Fruit fly (Drosophila melanogaster): ENCODE data around the gene CG6712.

CG6712 gene

dm6 chr2L:12097698-12098097 is 1.4 kb upstream of the CG6712 start, which contains the start of gene Ced-12 (continued):
- TF ChIP-seq CG4617 (GFP tag; optimal IDR thresholded peaks at IDR 0.05; ENCODE audit: borderline replicate concordance) (peak; percentile 87), CG17359 (tag; optimal IDR thresholded peaks at IDR 0.05) (peak; percentile 46), YL-1 (GFP tag; optimal IDR thresholded peaks at IDR 0.05) (peak; percentile 23), Kr (GFP tag; optimal IDR thresholded peaks at IDR 0.05) (no peak), CG32772 (GFP tag; IDR thresholded peaks at IDR 0.05) (peak; percentile 50; the same call in 1 of the 2 replicates), Pdp1 (GFP tag; optimal IDR thresholded peaks at IDR 0.05) (peak in 1 of 2 experiments; percentile 13), sens (GFP tag) (peak; percentile 37), Oli (tag; optimal IDR thresholded peaks at IDR 0.05) (no peak), pzg (GFP tag; optimal IDR thresholded peaks at IDR 0.05) (peak; percentile 64), BEAF-32 (GFP tag; optimal IDR thresholded peaks at IDR 0.05) (peak; percentile 28), CG10267 (tag; optimal IDR thresholded peaks at IDR 0.05) (peak; percentile 69), H15 (GFP tag; IDR thresholded peaks at IDR 0.05) (no peak)

dm6 chr2L:12093652-12094051 is 2.7 kb downstream of the CG6712 start:
- TF ChIP-seq CG6813 (GFP tag; optimal IDR thresholded peaks at IDR 0.05) (no peak), MBD-R2 (GFP tag; IDR thresholded peaks at IDR 0.05) (peak; percentile 60), CG17568 (GFP tag; optimal IDR thresholded peaks at IDR 0.05) (no peak), Ets97D (GFP tag; optimal IDR thresholded peaks at IDR 0.05) (peak; percentile 84), CG8478 (optimal IDR thresholded peaks at IDR 0.05) (no peak), knrl (GFP tag; IDR thresholded peaks at IDR 0.05; ENCODE audit: partially characterized antibody) (peak; percentile 24; the same call in 1 of the 3 replicates), cad (GFP tag; optimal IDR thresholded peaks at IDR 0.05) (no peak), abd-A (tag; optimal IDR thresholded peaks at IDR 0.05) (no peak), CG7987 (GFP tag; optimal IDR thresholded peaks at IDR 0.05) (peak; percentile 4), org-1 (GFP tag; optimal IDR thresholded peaks at IDR 0.05) (no peak), Side (GFP tag; optimal IDR thresholded peaks at IDR 0.05) (no peak), ham (GFP tag; IDR thresholded peaks at IDR 0.05) (no peak), Mrtf (GFP tag; IDR thresholded peaks at IDR 0.05) (no peak), toy (GFP tag; IDR thresholded peaks at IDR 0.05) (no peak), mld (GFP tag; IDR thresholded peaks at IDR 0.05; ENCODE audit: partially characterized antibody) (no peak), emc (GFP tag; optimal IDR thresholded peaks at IDR 0.05) (no peak), CTCF (GFP tag; optimal IDR thresholded peaks at IDR 0.05) (peak; percentile 21), Gsc (GFP tag; IDR thresholded peaks at IDR 0.05) (no peak), odd (GFP tag; optimal IDR thresholded peaks at IDR 0.05) (no peak), nmo (GFP tag; optimal IDR thresholded peaks at IDR 0.05) (peak; percentile 32), ro (GFP tag; IDR thresholded peaks at IDR 0.05) (no peak), ems (GFP tag; optimal IDR thresholded peaks at IDR 0.05) (no peak), ci (GFP tag; IDR thresholded peaks at IDR 0.05) (peak; percentile 43; the same call in 1 of the 3 replicates), psq (GFP tag; optimal IDR thresholded peaks at IDR 0.05) (no peak), inv (GFP tag; IDR thresholded peaks at IDR 0.05; ENCODE audit: partially characterized antibody) (no peak), luna (GFP tag; optimal IDR thresholded peaks at IDR 0.05) (no peak), gcm2 (GFP tag; optimal IDR thresholded peaks at IDR 0.05) (no peak), CG30431 (GFP tag; optimal IDR thresholded peaks at IDR 0.05) (no peak), btn (GFP tag; optimal IDR thresholded peaks at IDR 0.05) (no peak), eve (GFP tag; optimal IDR thresholded peaks at IDR 0.05) (no peak), Dip2 (GFP tag; IDR thresholded peaks at IDR 0.05) (no peak), Neu2 (GFP tag; optimal IDR thresholded peaks at IDR 0.05; ENCODE audit: borderline replicate concordance) (no peak), CG12155 (GFP tag; optimal IDR thresholded peaks at IDR 0.05) (no peak), Ptx1 (GFP tag; IDR thresholded peaks at IDR 0.05) (no peak), CG8290 (GFP tag; optimal IDR thresholded peaks at IDR 0.05) (no peak), CG8290 (tag; optimal IDR thresholded peaks at IDR 0.05) (no peak), D19B (GFP tag; optimal IDR thresholded peaks at IDR 0.05) (no peak), otp (GFP tag; IDR thresholded peaks at IDR 0.05) (no peak), CG11695 (GFP tag; IDR thresholded peaks at IDR 0.05) (no peak), CG9609 (GFP tag; optimal IDR thresholded peaks at IDR 0.05) (no peak), CG9817 (tag; optimal IDR thresholded peaks at IDR 0.05) (no peak)

Data from whole organism, embryonic.